Worm (Caenorhabditis elegans): ENCODE results near the gene M01B2.12.

ce11 chrV:15268302-15268701 lies 4.3 kb upstream of the M01B2.12 start, which contains the start of gene srw-22:
- TF ChIP-seq jun-1 (tag; optimal IDR thresholded peaks at IDR 0.05) (no peak), set-16 (GFP tag; IDR thresholded peaks at IDR 0.05) (no peak), nhr-25 (tag; optimal IDR thresholded peaks at IDR 0.05; ENCODE audit: borderline replicate concordance, insufficient read depth) (no peak), lin-13 (GFP tag; optimal IDR thresholded peaks at IDR 0.05) (no peak), pha-4 (GFP tag; IDR thresholded peaks at IDR 0.05) (no peak), pha-4 (tag; optimal IDR thresholded peaks at IDR 0.05) (no peak), zag-1 (tag; optimal IDR thresholded peaks at IDR 0.05) (no peak), madf-9 (GFP tag; conservative IDR thresholded peaks at IDR 0.05) (no peak)

Measured in whole organism, L4 larva.